Fruit fly (Drosophila melanogaster): Measurements from ENCODE around the gene CG43349.

dm6 chr2L:1158519-1159319, 41.3 kb upstream of the CG43349 start, which contains the start of gene Tango14:
- TF ChIP-seq al (GFP tag; IDR thresholded peaks at IDR 0.05) (no peak), CG42726 (GFP tag; IDR thresholded peaks at IDR 0.05; ENCODE audit: partially characterized antibody) (no peak), CG11696 (GFP tag; IDR thresholded peaks at IDR 0.05) (no peak), Sox100B (GFP tag; optimal IDR thresholded peaks at IDR 0.05) (no peak), MESR4 (GFP tag; optimal IDR thresholded peaks at IDR 0.05) (peak; percentile 88), sug (tag; optimal IDR thresholded peaks at IDR 0.05) (no peak), vnd (GFP tag; IDR thresholded peaks at IDR 0.05; ENCODE audit: partially characterized antibody) (0 out of 3 replicates have a peak, but pooled peaks have one; percentile 22)

Data from whole organism, embryonic.